Fruit fly (Drosophila melanogaster): ENCODE data around the gene CG17186.

CG17186 gene

dm6 chr3R:19830973-19831372 is 46.3 kb downstream of the CG17186 start (continued):
- peak; percentile 57 for TF ChIP-seq Abd-B (GFP tag; optimal IDR thresholded peaks at IDR 0.05)
- TF ChIP-seq B-H2 (GFP tag; optimal IDR thresholded peaks at IDR 0.05), result no peak
- no peak for TF ChIP-seq psq (GFP tag; optimal IDR thresholded peaks at IDR 0.05)
- peak; percentile 38 to 47 for TF ChIP-seq dpn (GFP tag; optimal IDR thresholded peaks at IDR 0.05)
- TF ChIP-seq HHEX (GFP tag; optimal IDR thresholded peaks at IDR 0.05), result peak; percentile 54
- TF ChIP-seq hbn (GFP tag; IDR thresholded peaks at IDR 0.05; ENCODE audit: partially characterized antibody), result no peak
- TF ChIP-seq Hr39 (optimal IDR thresholded peaks at IDR 0.05), result no peak
- no peak for TF ChIP-seq ash1 (GFP tag; optimal IDR thresholded peaks at IDR 0.05)
- no peak for TF ChIP-seq C15 (GFP tag; IDR thresholded peaks at IDR 0.05)
- TF ChIP-seq CG6654 (GFP tag; optimal IDR thresholded peaks at IDR 0.05), result no peak
- TF ChIP-seq CG6765 (GFP tag; optimal IDR thresholded peaks at IDR 0.05), result no peak
- TF ChIP-seq CG18619 (GFP tag; optimal IDR thresholded peaks at IDR 0.05), result no peak
- TF ChIP-seq corto (GFP tag; optimal IDR thresholded peaks at IDR 0.05), result no peak
- TF ChIP-seq CG16863 (GFP tag; optimal IDR thresholded peaks at IDR 0.05), result peak; percentile 38
- no peak for TF ChIP-seq odd (GFP tag; optimal IDR thresholded peaks at IDR 0.05)
- TF ChIP-seq pb (GFP tag; optimal IDR thresholded peaks at IDR 0.05), result peak; percentile 18
- no peak for TF ChIP-seq ftz-f1 (GFP tag; optimal IDR thresholded peaks at IDR 0.05)
- peak; percentile 40 for TF ChIP-seq Myb (GFP tag; optimal IDR thresholded peaks at IDR 0.05)
- TF ChIP-seq slou (GFP tag; optimal IDR thresholded peaks at IDR 0.05), result peak; percentile 6
- TF ChIP-seq Neu2 (GFP tag; optimal IDR thresholded peaks at IDR 0.05; ENCODE audit: borderline replicate concordance), result no peak
- TF ChIP-seq pita (GFP tag; optimal IDR thresholded peaks at IDR 0.05), result no peak
- peak; percentile 64 for TF ChIP-seq al (GFP tag; IDR thresholded peaks at IDR 0.05)
- no peak for TF ChIP-seq dan (GFP tag; IDR thresholded peaks at IDR 0.05)
- TF ChIP-seq wdn (GFP tag; IDR thresholded peaks at IDR 0.05), result peak; percentile 57; the same call in 1 of the 2 replicates
- TF ChIP-seq repo (GFP tag; optimal IDR thresholded peaks at IDR 0.05), result no peak
- TF ChIP-seq D19B (GFP tag; optimal IDR thresholded peaks at IDR 0.05), result peak; percentile 2
- TF ChIP-seq Bgb (GFP tag; IDR thresholded peaks at IDR 0.05; ENCODE audit: partially characterized antibody), result no peak
- no peak for TF ChIP-seq sisA (GFP tag; IDR thresholded peaks at IDR 0.05)
- TF ChIP-seq CG1602 (GFP tag; optimal IDR thresholded peaks at IDR 0.05), result peak; percentile 43
- peak; percentile 46; the same call in 1 of the 2 replicates for TF ChIP-seq CG3847 (GFP tag; IDR thresholded peaks at IDR 0.05)
- TF ChIP-seq CG9215 (GFP tag; IDR thresholded peaks at IDR 0.05), result no peak
- TF ChIP-seq CG12744 (GFP tag; optimal IDR thresholded peaks at IDR 0.05), result no peak
- no peak for TF ChIP-seq CG33213 (GFP tag; optimal IDR thresholded peaks at IDR 0.05)
- peak; percentile 24; the same call in 1 of the 2 replicates for TF ChIP-seq H2.0 (GFP tag; IDR thresholded peaks at IDR 0.05)
- TF ChIP-seq ERR (GFP tag; optimal IDR thresholded peaks at IDR 0.05), result no peak
- no peak for TF ChIP-seq CG7987 (GFP tag; optimal IDR thresholded peaks at IDR 0.05)
- TF ChIP-seq CG2712 (tag; optimal IDR thresholded peaks at IDR 0.05), result peak; percentile 70
- no peak for TF ChIP-seq Scr (GFP tag; IDR thresholded peaks at IDR 0.05; ENCODE audit: partially characterized antibody)
- peak; percentile 20 for TF ChIP-seq Chrac-16 (GFP tag; optimal IDR thresholded peaks at IDR 0.05)
- peak; percentile 44 for TF ChIP-seq scrt (GFP tag; optimal IDR thresholded peaks at IDR 0.05)
- TF ChIP-seq CG34422 (GFP tag; IDR thresholded peaks at IDR 0.05), result peak; percentile 62; the same call in 1 of the 3 replicates
- peak; percentile 32 for TF ChIP-seq sd (tag; optimal IDR thresholded peaks at IDR 0.05)
- peak; percentile 35 for TF ChIP-seq CG17568 (GFP tag; optimal IDR thresholded peaks at IDR 0.05)
- TF ChIP-seq Poxn (GFP tag; IDR thresholded peaks at IDR 0.05), result no peak
- peak; percentile 8 for TF ChIP-seq Nf-YC (tag; optimal IDR thresholded peaks at IDR 0.05)
- peak; percentile 72 for TF ChIP-seq Asciz (GFP tag; optimal IDR thresholded peaks at IDR 0.05)
- no peak for TF ChIP-seq CG33557 (GFP tag; optimal IDR thresholded peaks at IDR 0.05)
- peak; percentile 62 for TF ChIP-seq CG12659 (GFP tag; optimal IDR thresholded peaks at IDR 0.05)
- peak; percentile 44; the same call in 1 of the 2 replicates for TF ChIP-seq CG10366 (GFP tag; IDR thresholded peaks at IDR 0.05)
- peak; percentile 17 for TF ChIP-seq CG12942 (GFP tag; optimal IDR thresholded peaks at IDR 0.05)
- TF ChIP-seq CG13775 (GFP tag; optimal IDR thresholded peaks at IDR 0.05), result no peak

Data from whole organism, embryonic.